Fruit fly (Drosophila melanogaster): Measurements from ENCODE around the gene Blos4.

dm6 chr3L:10896923-10897322, 18.0 kb downstream of the Blos4 start:
- TF ChIP-seq Snoo (tag; optimal IDR thresholded peaks at IDR 0.05) = no peak
- TF ChIP-seq Pif1A (GFP tag; optimal IDR thresholded peaks at IDR 0.05) = no peak
- TF ChIP-seq D1 (tag; optimal IDR thresholded peaks at IDR 0.05) = no peak
- no peak for TF ChIP-seq gl (tag; optimal IDR thresholded peaks at IDR 0.05)
- no peak for TF ChIP-seq CG32121 (GFP tag; IDR thresholded peaks at IDR 0.05)
- no peak for TF ChIP-seq fd96Ca (GFP tag; IDR thresholded peaks at IDR 0.05)
- no peak for TF ChIP-seq CG17806 (tag; optimal IDR thresholded peaks at IDR 0.05)
- TF ChIP-seq CG8301 (tag; optimal IDR thresholded peaks at IDR 0.05) = no peak
- no peak for TF ChIP-seq Ets98B (GFP tag; IDR thresholded peaks at IDR 0.05)
- no peak for TF ChIP-seq CG10348 (GFP tag; IDR thresholded peaks at IDR 0.05)
- no peak for TF ChIP-seq CG4496 (GFP tag; IDR thresholded peaks at IDR 0.05)
- no peak for TF ChIP-seq EcR (GFP tag; optimal IDR thresholded peaks at IDR 0.05)
- TF ChIP-seq rn (GFP tag; IDR thresholded peaks at IDR 0.05) = no peak
- no peak for TF ChIP-seq CG15710 (tag; optimal IDR thresholded peaks at IDR 0.05)

Data from whole organism, pupa.